Fruit fly (Drosophila melanogaster) whole organism, prepupa: ENCODE data around the gene Cap-H2.

Experiments used
- Blimp-1 ChIP-seq: fragments of 200-800 bp; sonication (Bioruptor generic); optimal IDR thresholded peaks from 3 replicates; lab custom pipeline; 2017; ENCODE audit warnings: missing biosample characterization, missing genetic modification characterization, mild to moderate bottlenecking, moderate library complexity, missing genetic modification reagents
- CG10669 ChIP-seq: fragments of 200-800 bp; sonication (Bioruptor generic); optimal IDR thresholded peaks from 3 replicates; lab custom pipeline; 2018; ENCODE audit warnings: missing biosample characterization, mild to moderate bottlenecking, missing genetic modification characterization, moderate library complexity
- CG11294 ChIP-seq: fragments of 200-800 bp; sonication (Bioruptor generic); IDR thresholded peaks from 2 replicates; pipeline ENCODE4 v1.3.6; 2022; ENCODE audit warnings: missing biosample characterization, missing genetic modification characterization
- CG11902 ChIP-seq: fragments of 200-800 bp; sonication (Bioruptor generic); optimal IDR thresholded peaks from 3 replicates; lab custom pipeline; 2016; ENCODE audit warnings: missing biosample characterization, missing genetic modification characterization
- CG15336 ChIP-seq: fragments of 200-800 bp; sonication (Bioruptor generic); IDR thresholded peaks from 2 replicates; pipeline ENCODE4 v1.3.6; 2022; ENCODE audit warnings: missing biosample characterization, missing genetic modification characterization
- CG1621 ChIP-seq: fragments of 200-800 bp; sonication (Bioruptor generic); optimal IDR thresholded peaks from 3 replicates; lab custom pipeline; 2018; ENCODE audit warnings: missing biosample characterization, mild to moderate bottlenecking, missing genetic modification characterization
- CG16779 ChIP-seq: fragments of 200-800 bp; sonication (Bioruptor generic); optimal IDR thresholded peaks from 3 replicates; lab custom pipeline; 2017; ENCODE audit warnings: missing biosample characterization, mild to moderate bottlenecking, missing genetic modification characterization
- CG3032 ChIP-seq: fragments of 200-800 bp; optimal IDR thresholded peaks from 2 replicates; lab custom pipeline; 2019; ENCODE audit warnings: missing biosample characterization, mild to moderate bottlenecking, missing genetic modification characterization, moderate library complexity
- CG31627 ChIP-seq: fragments of 200-800 bp; sonication (Bioruptor generic); optimal IDR thresholded peaks from 3 replicates; lab custom pipeline; 2016; ENCODE audit warnings: missing biosample characterization, missing genetic modification characterization
- CG32006 ChIP-seq: fragments of 200-800 bp; sonication (Bioruptor generic); optimal IDR thresholded peaks from 3 replicates; lab custom pipeline; 2017; ENCODE audit warnings: missing biosample characterization, mild to moderate bottlenecking, missing genetic modification characterization
- CG34406 ChIP-seq: fragments of 200-800 bp; sonication (Bioruptor generic); optimal IDR thresholded peaks from 3 replicates; lab custom pipeline; 2016; ENCODE audit warnings: missing biosample characterization, missing genetic modification characterization
- CG6276 ChIP-seq: fragments of 200-800 bp; sonication (Bioruptor generic); optimal IDR thresholded peaks from 2 replicates; lab custom pipeline; 2017; ENCODE audit warnings: missing biosample characterization, mild to moderate bottlenecking, missing genetic modification characterization
- CG6792 ChIP-seq: fragments of 200-800 bp; sonication (Bioruptor generic); optimal IDR thresholded peaks from 3 replicates; lab custom pipeline; 2016; ENCODE audit warnings: missing biosample characterization, missing genetic modification characterization
- CG6854 ChIP-seq: fragments of 200-800 bp; sonication (Bioruptor generic); optimal IDR thresholded peaks from 2 replicates; lab custom pipeline; 2017; ENCODE audit warnings: missing biosample characterization, mild to moderate bottlenecking, missing genetic modification characterization
- CG7368 ChIP-seq: fragments of 200-800 bp; sonication (Bioruptor generic); optimal IDR thresholded peaks from 3 replicates; lab custom pipeline; 2016; ENCODE audit warnings: missing biosample characterization, missing genetic modification characterization
- CG8319 ChIP-seq: fragments of 200-800 bp; sonication (Bioruptor generic); optimal IDR thresholded peaks from 3 replicates; lab custom pipeline; 2016; ENCODE audit warnings: missing biosample characterization, missing genetic modification characterization
- CG8632 ChIP-seq: fragments of 200-800 bp; sonication (Bioruptor generic); optimal IDR thresholded peaks from 3 replicates; lab custom pipeline; 2016; ENCODE audit warnings: missing biosample characterization, missing genetic modification characterization
- CG9139 ChIP-seq: fragments of 200-800 bp; sonication (Bioruptor generic); optimal IDR thresholded peaks from 3 replicates; lab custom pipeline; 2017; ENCODE audit warnings: missing biosample characterization, mild to moderate bottlenecking, missing genetic modification characterization
- Eip78C ChIP-seq: fragments of 200-800 bp; sonication (Bioruptor generic); peaks from one replicate; lab custom pipeline; 2016; ENCODE audit warnings: missing biosample characterization, missing genetic modification characterization
- Eip93F ChIP-seq: fragments of 200-800 bp; sonication (Bioruptor generic); optimal IDR thresholded peaks from 2 replicates; lab custom pipeline; 2016; ENCODE audit warnings: missing biosample characterization, mild to moderate bottlenecking, missing genetic modification characterization
- Gug ChIP-seq: fragments of 200-800 bp; sonication (Bioruptor generic); IDR thresholded peaks from 2 replicates; pipeline ENCODE4 v1.3.6; 2022; ENCODE audit warnings: missing biosample characterization, missing genetic modification characterization
- Hr38 ChIP-seq: sonication (Bioruptor generic); optimal IDR thresholded peaks from 2 replicates; lab custom pipeline; 2016; ENCODE audit warnings: missing biosample characterization, missing genetic modification characterization
- Hr39 ChIP-seq: fragments of 200-800 bp; sonication (Bioruptor generic); optimal IDR thresholded peaks from 2 replicates; lab custom pipeline; 2016; ENCODE audit warnings: missing biosample characterization, missing genetic modification characterization
- Lpt ChIP-seq: fragments of 200-800 bp; sonication (Bioruptor generic); optimal IDR thresholded peaks from 3 replicates; lab custom pipeline; 2016; ENCODE audit warnings: missing biosample characterization, missing genetic modification characterization
- OdsH ChIP-seq: fragments of 200-800 bp; sonication (Bioruptor generic); optimal IDR thresholded peaks from 3 replicates; lab custom pipeline; 2016; ENCODE audit warnings: missing biosample characterization, missing genetic modification characterization
- Smox ChIP-seq: fragments of 200-800 bp; sonication (Bioruptor generic); optimal IDR thresholded peaks from 3 replicates; lab custom pipeline; 2016; ENCODE audit warnings: missing biosample characterization, missing genetic modification characterization
- Sox15 ChIP-seq: fragments of 200-800 bp; sonication (Bioruptor generic); optimal IDR thresholded peaks from 3 replicates; lab custom pipeline; 2016; ENCODE audit warnings: missing biosample characterization, missing genetic modification characterization
- achi ChIP-seq: fragments of 200-800 bp; sonication (Bioruptor generic); optimal IDR thresholded peaks from 3 replicates; lab custom pipeline; 2016; ENCODE audit warnings: missing biosample characterization, missing genetic modification characterization
- cyc ChIP-seq: fragments of 200-800 bp; sonication (Bioruptor generic); optimal IDR thresholded peaks from 3 replicates; lab custom pipeline; 2016; ENCODE audit warnings: missing biosample characterization, missing genetic modification characterization
- eg ChIP-seq: fragments of 200-800 bp; sonication (Bioruptor generic); IDR thresholded peaks from 3 replicates; pipeline ENCODE4 v1.3.6; 2022; ENCODE audit warnings: missing biosample characterization, missing genetic modification characterization
- esn ChIP-seq: fragments of 200-800 bp; sonication (Bioruptor generic); optimal IDR thresholded peaks from 2 replicates; lab custom pipeline; 2016; ENCODE audit warnings: missing biosample characterization, mild to moderate bottlenecking, missing genetic modification characterization, moderate library complexity
- fkh ChIP-seq: fragments of 200-800 bp; sonication (Bioruptor generic); optimal IDR thresholded peaks from 3 replicates; lab custom pipeline; 2017; ENCODE audit warnings: missing biosample characterization, mild to moderate bottlenecking, missing genetic modification characterization, moderate library complexity
- net ChIP-seq: fragments of 200-800 bp; sonication (Bioruptor generic); optimal IDR thresholded peaks from 3 replicates; lab custom pipeline; 2016; ENCODE audit warnings: missing biosample characterization, missing genetic modification characterization
- spab ChIP-seq: fragments of 200-800 bp; sonication (Bioruptor generic); optimal IDR thresholded peaks from 2 replicates; lab custom pipeline; 2017; ENCODE audit warnings: missing biosample characterization, mild to moderate bottlenecking, missing genetic modification characterization, missing genetic modification reagents
- svp ChIP-seq: fragments of 200-800 bp; sonication (Bioruptor generic); peaks from one replicate; lab custom pipeline; 2016; ENCODE audit warnings: missing biosample characterization, missing genetic modification characterization

The Cap-H2 gene

DNA sequence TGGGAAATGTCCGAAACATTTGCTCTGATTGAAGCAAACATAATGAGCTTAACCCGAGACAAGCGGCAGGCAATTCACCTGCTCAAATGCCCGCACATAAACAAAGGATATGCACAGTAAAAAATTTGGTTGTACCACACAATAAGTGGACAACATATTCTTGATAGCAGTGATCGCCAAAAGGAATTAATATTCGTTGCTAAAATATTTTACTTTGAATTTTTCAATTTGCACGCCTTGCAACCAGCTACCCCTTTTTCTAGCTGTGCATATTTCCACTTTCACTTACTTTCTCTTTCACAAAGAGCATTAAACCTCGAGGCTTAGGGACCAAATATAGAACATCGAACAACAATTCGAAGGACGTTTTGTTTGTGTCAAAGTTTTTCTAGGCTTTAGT, 13.5 kb upstream of the Cap-H2 start:
- TF ChIP-seq CG1621 (tag; lab: Kevin White, UChicago) = no peak
- TF ChIP-seq CG32006 (GFP tag; lab: Kevin White, UChicago) = peak; percentile 9
- TF ChIP-seq Lpt (GFP tag; lab: Kevin White, UChicago) = no peak
- TF ChIP-seq CG34406 (GFP tag; lab: Kevin White, UChicago) = no peak
- no peak for TF ChIP-seq Sox15 (GFP tag; lab: Kevin White, UChicago)
- peak; percentile 42 for TF ChIP-seq svp
- no peak for TF ChIP-seq Hr38 (GFP tag; lab: Kevin White, UChicago)
- peak; percentile 10 for TF ChIP-seq Hr39

DNA sequence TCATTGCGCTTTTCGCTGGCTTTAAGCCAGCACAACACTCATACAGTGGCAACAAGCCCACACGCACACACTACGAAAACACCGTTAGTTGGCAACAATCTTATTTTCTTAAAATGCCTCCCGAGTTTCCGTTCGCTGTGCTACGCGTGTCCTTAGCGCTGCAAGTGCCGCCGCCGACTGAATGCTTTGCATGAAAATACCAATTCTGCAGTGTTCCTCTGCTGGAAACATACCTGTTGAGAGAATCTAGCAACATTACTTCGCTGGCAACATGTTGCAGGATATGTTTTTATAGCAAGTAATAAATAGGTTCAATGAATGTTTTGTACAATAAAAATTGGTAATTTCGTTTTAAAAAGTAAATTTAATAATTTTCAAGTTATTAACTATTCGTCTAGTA, 10.0 kb upstream of the Cap-H2 start, which contains the start of gene TkR86C:
TSS of gene TkR86C (minus strand) at position 168 of the 400 bp plus-strand sequence.
- no peak for TF ChIP-seq svp
- no peak for TF ChIP-seq CG11294
- TF ChIP-seq fkh = no peak
- no peak for TF ChIP-seq Eip78C
- TF ChIP-seq Eip93F (GFP tag; lab: Kevin White, UChicago) = no peak
- TF ChIP-seq CG6792 (GFP tag; lab: Kevin White, UChicago) = no peak
- TF ChIP-seq Lpt (GFP tag; lab: Kevin White, UChicago) = no peak
- TF ChIP-seq Sox15 (GFP tag; lab: Kevin White, UChicago) = no peak
- TF ChIP-seq Smox (GFP tag; lab: Kevin White, UChicago) = no peak
- no peak for TF ChIP-seq CG8632

DNA sequence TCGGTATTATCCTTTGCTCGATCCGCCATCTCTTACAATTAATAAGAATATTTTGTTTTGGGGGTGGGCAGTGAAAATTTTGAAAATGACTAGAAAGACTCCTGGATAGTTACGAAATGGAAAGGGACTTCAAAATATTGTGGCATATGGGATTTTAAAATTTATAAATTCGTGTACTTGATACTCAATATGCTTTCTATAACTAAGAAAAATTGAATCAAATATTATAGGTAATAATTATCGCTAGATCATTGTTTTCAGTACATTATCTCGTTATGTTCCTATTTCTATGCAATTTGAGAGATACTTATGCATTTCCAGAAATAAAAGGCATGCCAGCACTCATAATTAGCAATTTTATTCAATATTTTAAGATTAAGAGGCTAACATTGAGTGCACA, 5.6 kb upstream of the Cap-H2 start, which contains the start of gene CG14691:
TSS of gene CG14691 (minus strand) at position 101 of the 400 bp plus-strand sequence.
- no peak for TF ChIP-seq Sox15 (GFP tag; lab: Kevin White, UChicago)
- TF ChIP-seq net (GFP tag; lab: Kevin White, UChicago) = no peak
- TF ChIP-seq CG11294 = no peak
- no peak for TF ChIP-seq Hr38 (GFP tag; lab: Kevin White, UChicago)
- TF ChIP-seq CG10669 (GFP tag; lab: Kevin White, UChicago) = no peak
- TF ChIP-seq cyc (GFP tag; lab: Kevin White, UChicago) = no peak
- no peak for TF ChIP-seq CG31627 (GFP tag; lab: Kevin White, UChicago)
- TF ChIP-seq fkh = no peak
- no peak for TF ChIP-seq CG3032 (tag; lab: Kevin White, UChicago)
- TF ChIP-seq, all 60 proteins: peak for 0

DNA sequence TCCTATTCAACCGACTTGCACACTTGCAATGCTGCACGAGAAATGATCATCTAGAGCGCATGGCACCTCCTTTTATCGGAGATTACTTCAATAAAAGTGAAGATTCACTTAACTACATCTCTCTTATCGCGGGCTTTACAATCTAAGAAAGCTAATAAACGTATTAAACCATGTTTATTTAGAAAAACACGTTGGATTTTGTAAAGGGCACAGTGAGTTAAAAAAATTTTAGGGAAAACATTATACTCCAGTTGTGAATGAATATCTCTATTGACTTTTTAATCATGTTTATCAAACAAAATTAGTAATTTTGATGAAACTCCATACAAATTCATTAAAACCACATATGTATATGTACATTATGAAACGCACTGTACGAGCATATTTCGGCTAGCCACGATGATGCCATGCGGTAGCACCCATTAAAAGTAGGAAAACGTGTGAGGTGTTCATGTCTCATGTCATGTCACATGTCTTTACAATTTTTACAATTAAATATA, 1.7 kb upstream of the Cap-H2 start, which contains the start of gene CG31272:
TSS of gene CG31272 (minus strand) at position 51 of the 500 bp plus-strand sequence.
- TF ChIP-seq CG8632 (no peak), CG34406 (GFP tag; lab: Kevin White, UChicago) (no peak), Gug (GFP tag; lab: Robert Waterston, UW) (no peak), CG16779 (tag; lab: Kevin White, UChicago) (no peak), CG6792 (GFP tag; lab: Kevin White, UChicago) (no peak), Eip93F (GFP tag; lab: Kevin White, UChicago) (no peak), esn (no peak)

DNA sequence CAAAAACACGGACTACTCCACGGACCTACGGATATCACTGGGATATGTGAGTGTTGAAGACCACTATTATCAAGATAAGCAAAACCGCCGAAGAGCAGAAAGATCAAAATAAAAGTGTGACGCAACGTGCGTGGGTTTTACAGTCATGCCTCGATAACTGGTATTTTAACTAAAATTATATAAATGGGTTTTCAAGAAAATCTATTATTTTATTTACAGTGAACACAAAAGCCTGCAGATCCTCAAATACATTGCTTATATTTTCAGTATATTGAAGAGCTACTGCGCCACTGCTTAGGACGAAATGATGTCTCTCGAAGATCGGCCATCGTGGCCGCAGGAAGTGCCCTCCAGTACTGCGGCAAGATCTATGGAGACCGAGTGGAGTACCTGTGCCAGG, 870 bp downstream of the Cap-H2 start:
- peak; percentile 5 for TF ChIP-seq Smox (GFP tag; lab: Kevin White, UChicago)
- no peak for TF ChIP-seq achi (GFP tag; lab: Kevin White, UChicago)
- no peak for TF ChIP-seq CG6854 (GFP tag; lab: Kevin White, UChicago)
- TF ChIP-seq CG11902 (GFP tag; lab: Kevin White, UChicago) = no peak
- TF ChIP-seq esn = peak; percentile 20
- no peak for TF ChIP-seq Blimp-1 (GFP tag; lab: Kevin White, UChicago)
- 0 out of 2 replicates have a peak, but pooled peaks have one; percentile 14 for TF ChIP-seq CG11294
- TF ChIP-seq CG9139 (GFP tag; lab: Kevin White, UChicago) = no peak
- peak; percentile 26 for TF ChIP-seq CG31627 (GFP tag; lab: Kevin White, UChicago)
- TF ChIP-seq, all 60 proteins: peak for 4

DNA sequence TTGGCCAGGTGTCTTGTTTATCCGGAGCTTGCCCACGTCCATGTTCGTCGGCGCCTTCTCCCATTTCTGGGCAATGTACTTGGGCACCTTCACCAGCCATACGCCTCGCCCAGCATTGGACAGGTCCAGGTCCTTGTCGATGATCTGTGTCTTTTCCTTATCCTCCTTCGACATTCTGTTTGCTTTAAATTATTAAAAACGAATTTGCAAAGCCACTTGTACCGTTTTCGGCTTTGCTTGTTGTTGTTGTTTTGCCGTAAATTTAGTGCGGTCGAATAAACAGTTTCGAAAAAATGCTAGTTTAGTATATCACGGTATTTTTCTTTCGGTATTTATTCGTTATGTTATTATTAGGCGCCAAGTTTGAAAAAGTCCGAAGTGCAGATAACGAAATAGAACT, 6.4 kb downstream of the Cap-H2 start, which contains the start of gene TfIIFbeta:
TSS of gene TfIIFbeta (minus strand) at position 279 of the 400 bp plus-strand sequence.
- no peak for TF ChIP-seq CG15336
- TF ChIP-seq OdsH (GFP tag; lab: Kevin White, UChicago) = no peak
- TF ChIP-seq CG3032 (tag; lab: Kevin White, UChicago) = no peak
- no peak for TF ChIP-seq Lpt (GFP tag; lab: Kevin White, UChicago)
- no peak for TF ChIP-seq CG7368 (GFP tag; lab: Kevin White, UChicago)
- TF ChIP-seq spab (GFP tag; lab: Kevin White, UChicago) = no peak
- TF ChIP-seq CG6276 (GFP tag; lab: Kevin White, UChicago) = no peak
- TF ChIP-seq CG8632 = no peak
- no peak for TF ChIP-seq eg (GFP tag; lab: Robert Waterston, UW)
- no peak for TF ChIP-seq CG9139 (GFP tag; lab: Kevin White, UChicago)
- TF ChIP-seq CG8319 = no peak
- no peak for TF ChIP-seq Sox15 (GFP tag; lab: Kevin White, UChicago)
- no peak for TF ChIP-seq CG31627 (GFP tag; lab: Kevin White, UChicago)
- no peak for TF ChIP-seq esn
